Fruit fly (Drosophila melanogaster) whole organism, embryonic: ENCODE results near the gene CG31029.

Experiments used
- B-H1 ChIP-seq: fragments of 200-800 bp; sonication (Bioruptor generic); IDR thresholded peaks from 3 replicates; pipeline ENCODE4 v1.3.6; 2022; ENCODE audit warnings: missing biosample characterization, missing genetic modification characterization
- CG11247 ChIP-seq: fragments of 200-800 bp; sonication (Bioruptor generic); IDR thresholded peaks from 2 replicates; pipeline ENCODE4 v1.3.6; 2022; ENCODE audit warnings: missing biosample characterization, missing genetic modification characterization
- CG11560 ChIP-seq: fragments of 200-800 bp; sonication (Bioruptor generic); IDR thresholded peaks from 3 replicates; pipeline ENCODE4 v1.3.6; 2022; ENCODE audit warnings: missing biosample characterization, missing genetic modification characterization
- CG13894 ChIP-seq: fragments of 200-800 bp; sonication (Bioruptor generic); optimal IDR thresholded peaks from 3 replicates; lab custom pipeline; 2018; ENCODE audit warnings: missing biosample characterization, mild to moderate bottlenecking, missing genetic modification characterization, moderate library complexity
- CG14710 ChIP-seq: fragments of 200-800 bp; sonication (Bioruptor generic); optimal IDR thresholded peaks from 3 replicates; lab custom pipeline; 2019; ENCODE audit warnings: missing biosample characterization, mild to moderate bottlenecking, missing genetic modification characterization, moderate library complexity
- CG15601 ChIP-seq: fragments of 200-800 bp; sonication (Bioruptor generic); optimal IDR thresholded peaks from 3 replicates; lab custom pipeline; 2019; ENCODE audit warnings: missing biosample characterization, mild to moderate bottlenecking, missing genetic modification characterization, moderate library complexity
- CG17359 ChIP-seq: fragments of 200-800 bp; sonication (Bioruptor generic); optimal IDR thresholded peaks from 3 replicates; lab custom pipeline; 2018; ENCODE audit warnings: missing biosample characterization, mild to moderate bottlenecking, missing genetic modification characterization, moderate library complexity
- CG1832 ChIP-seq: fragments of 200-800 bp; sonication (Bioruptor generic); optimal IDR thresholded peaks from 2 replicates; lab custom pipeline; 2017; ENCODE audit warnings: missing biosample characterization, mild to moderate bottlenecking, missing genetic modification characterization, inconsistent platforms
- CG2875 ChIP-seq: fragments of 200-800 bp; sonication (Bioruptor generic); optimal IDR thresholded peaks from 2 replicates; lab custom pipeline; 2017; ENCODE audit warnings: missing biosample characterization, mild to moderate bottlenecking, missing genetic modification characterization, missing genetic modification reagents
- CG31224 ChIP-seq: fragments of 200-800 bp; sonication (Bioruptor generic); IDR thresholded peaks from 2 replicates; pipeline ENCODE4 v1.3.6; 2022; ENCODE audit warnings: missing biosample characterization, missing genetic modification characterization
- CG32532 ChIP-seq: fragments of 200-800 bp; sonication (Bioruptor generic); IDR thresholded peaks from 2 replicates; pipeline ENCODE4 v1.3.6; 2022; ENCODE audit warnings: missing biosample characterization, missing genetic modification characterization
- CG3726 ChIP-seq: fragments of 200-800 bp; sonication (Bioruptor generic); IDR thresholded peaks from 3 replicates; pipeline ENCODE4, ENCODE4 v1.3.6; 2022; ENCODE audit warnings: missing biosample characterization, missing genetic modification characterization
- CG3995 ChIP-seq: fragments of 200-800 bp; sonication (Bioruptor generic); optimal IDR thresholded peaks from 3 replicates; lab custom pipeline; 2016; ENCODE audit warnings: missing biosample characterization, missing genetic modification characterization
- CG4707 ChIP-seq: fragments of 200-800 bp; sonication (Bioruptor generic); optimal IDR thresholded peaks from 2 replicates; lab custom pipeline; 2018; ENCODE audit warnings: missing biosample characterization, mild to moderate bottlenecking, missing genetic modification characterization, moderate library complexity
- CG6791 ChIP-seq: fragments of 200-800 bp; sonication (Bioruptor generic); IDR thresholded peaks from 3 replicates; pipeline ENCODE4 v1.3.6; 2022; ENCODE audit warnings: missing biosample characterization, missing genetic modification characterization; ENCODE audit not compliant: partially characterized antibody
- CG7839 ChIP-seq: fragments of 200-800 bp; sonication (Bioruptor generic); optimal IDR thresholded peaks from 3 replicates; lab custom pipeline; 2018; ENCODE audit warnings: missing biosample characterization, mild to moderate bottlenecking, missing genetic modification characterization, moderate library complexity
- CG8765 ChIP-seq: fragments of 200-800 bp; sonication (Bioruptor generic); IDR thresholded peaks from 2 replicates; pipeline ENCODE4 v1.3.6; 2022; ENCODE audit warnings: missing biosample characterization, missing genetic modification characterization
- D19B ChIP-seq: fragments of 200-800 bp; sonication (Bioruptor generic); optimal IDR thresholded peaks from 2 replicates; lab custom pipeline; 2017; ENCODE audit warnings: missing biosample characterization, mild to moderate bottlenecking, missing genetic modification characterization
- Dref ChIP-seq: fragments of 200-800 bp; sonication (Bioruptor generic); IDR thresholded peaks from 2 replicates; pipeline ENCODE4 v1.3.6; 2022; ENCODE audit warnings: missing biosample characterization, missing genetic modification characterization
- Hand ChIP-seq: fragments of 200-800 bp; sonication (Bioruptor generic); optimal IDR thresholded peaks from 2 replicates; lab custom pipeline; 2017; ENCODE audit warnings: mild to moderate bottlenecking, missing biosample characterization, missing genetic modification reagents, missing genetic modification characterization
- Hsf ChIP-seq: fragments of 200-800 bp; sonication (Bioruptor generic); optimal IDR thresholded peaks from 3 replicates; lab custom pipeline; 2016; ENCODE audit warnings: missing biosample characterization, missing genetic modification characterization
- Lim3 ChIP-seq: fragments of 200-800 bp; sonication (Bioruptor generic); IDR thresholded peaks from 2 replicates; pipeline ENCODE4 v1.3.6; 2022; ENCODE audit warnings: missing biosample characterization, missing genetic modification characterization
- MBD-R2 ChIP-seq: fragments of 200-800 bp; sonication (Bioruptor generic); IDR thresholded peaks from 2 replicates; pipeline ENCODE4 v1.3.6; 2022; ENCODE audit warnings: missing biosample characterization, missing genetic modification characterization
- Med ChIP-seq: fragments of 200-800 bp; sonication (Bioruptor generic); peaks from one replicate; lab custom pipeline; 2016; ENCODE audit warnings: missing biosample characterization, missing genetic modification characterization, mild to moderate bottlenecking, inconsistent platforms, moderate library complexity
- NFAT ChIP-seq: fragments of 200-800 bp; sonication (Bioruptor generic); IDR thresholded peaks from 2 replicates; pipeline ENCODE4 v1.3.6; 2022; ENCODE audit warnings: missing biosample characterization, missing genetic modification characterization
- Optix ChIP-seq: fragments of 200-800 bp; sonication (Bioruptor generic); IDR thresholded peaks from 3 replicates; pipeline ENCODE4 v1.3.6; 2022; ENCODE audit warnings: missing biosample characterization, missing genetic modification characterization
- PHDP ChIP-seq: fragments of 200-800 bp; sonication (Bioruptor generic); optimal IDR thresholded peaks from 3 replicates; lab custom pipeline; 2018; ENCODE audit warnings: missing biosample characterization, mild to moderate bottlenecking, missing genetic modification characterization, moderate library complexity
- Six4 ChIP-seq: fragments of 200-800 bp; sonication (Bioruptor generic); optimal IDR thresholded peaks from 2 replicates; lab custom pipeline; 2016; ENCODE audit warnings: missing biosample characterization, missing genetic modification characterization
- Spps ChIP-seq: fragments of 200-800 bp; sonication (Bioruptor generic); optimal IDR thresholded peaks from 2 replicates; lab custom pipeline; 2018; ENCODE audit warnings: missing biosample characterization, mild to moderate bottlenecking, missing genetic modification characterization
- Vsx1 ChIP-seq: fragments of 200-800 bp; sonication (Bioruptor generic); optimal IDR thresholded peaks from 2 replicates; lab custom pipeline; 2017; ENCODE audit warnings: missing biosample characterization, mild to moderate bottlenecking, missing genetic modification characterization, missing genetic modification reagents
- bigmax ChIP-seq: fragments of 200-800 bp; sonication (Bioruptor generic); optimal IDR thresholded peaks from 2 replicates; lab custom pipeline; 2018; ENCODE audit warnings: missing biosample characterization, mild to moderate bottlenecking, missing genetic modification characterization
- chinmo ChIP-seq: fragments of 200-800 bp; sonication (Bioruptor generic); IDR thresholded peaks from 4 replicates; pipeline ENCODE4 v1.3.6; 2022; ENCODE audit warnings: missing biosample characterization, missing genetic modification characterization; ENCODE audit not compliant: partially characterized antibody
- dimm ChIP-seq: fragments of 200-800 bp; sonication (Bioruptor generic); IDR thresholded peaks from 2 replicates; pipeline ENCODE4 v1.3.6; 2022; ENCODE audit warnings: missing biosample characterization, missing genetic modification characterization
- dmrt99B ChIP-seq: fragments of 200-800 bp; sonication (Bioruptor generic); optimal IDR thresholded peaks from 2 replicates; lab custom pipeline; 2018; ENCODE audit warnings: missing biosample characterization, mild to moderate bottlenecking, missing genetic modification characterization, moderate library complexity
- gt ChIP-seq: fragments of 200-800 bp; sonication (Bioruptor generic); IDR thresholded peaks from 2 replicates; pipeline ENCODE4 v1.3.6; 2022; ENCODE audit warnings: missing biosample characterization, missing genetic modification characterization
- jing ChIP-seq: fragments of 200-800 bp; sonication (Bioruptor generic); optimal IDR thresholded peaks from 2 replicates; lab custom pipeline; 2018; ENCODE audit warnings: missing biosample characterization, mild to moderate bottlenecking, missing genetic modification characterization
- lilli ChIP-seq: fragments of 200-800 bp; sonication (Bioruptor generic); optimal IDR thresholded peaks from 3 replicates; lab custom pipeline; 2016; ENCODE audit warnings: missing biosample characterization, missing genetic modification characterization
- lmd ChIP-seq: fragments of 200-800 bp; sonication (Bioruptor generic); IDR thresholded peaks from 2 replicates; pipeline ENCODE4 v1.3.6; 2022; ENCODE audit warnings: missing biosample characterization, missing genetic modification characterization
- nerfin-1 ChIP-seq: fragments of 200-800 bp; sonication (Bioruptor generic); optimal IDR thresholded peaks from 3 replicates; lab custom pipeline; 2019; ENCODE audit warnings: missing biosample characterization, mild to moderate bottlenecking, missing genetic modification characterization, moderate library complexity
- nmo ChIP-seq: fragments of 200-800 bp; sonication (Bioruptor generic); optimal IDR thresholded peaks from 2 replicates; lab custom pipeline; 2018; ENCODE audit warnings: missing biosample characterization, mild to moderate bottlenecking, missing genetic modification characterization, moderate library complexity
- oc ChIP-seq: fragments of 200-800 bp; sonication (Bioruptor generic); optimal IDR thresholded peaks from 2 replicates; lab custom pipeline; 2018; ENCODE audit warnings: missing biosample characterization, mild to moderate bottlenecking, missing genetic modification characterization, moderate library complexity
- phol ChIP-seq: fragments of 200-800 bp; sonication (Bioruptor generic); optimal IDR thresholded peaks from 3 replicates; lab custom pipeline; 2018; ENCODE audit warnings: missing biosample characterization, mild to moderate bottlenecking, missing genetic modification characterization, moderate library complexity
- psq ChIP-seq: fragments of 200-800 bp; sonication (Bioruptor generic); optimal IDR thresholded peaks from 2 replicates; lab custom pipeline; 2017; ENCODE audit warnings: missing biosample characterization, missing genetic modification characterization
- ro ChIP-seq: fragments of 200-800 bp; sonication (Bioruptor generic); IDR thresholded peaks from 2 replicates; pipeline ENCODE4 v1.3.6; 2022; ENCODE audit warnings: missing biosample characterization, missing genetic modification characterization
- sim ChIP-seq: fragments of 200-800 bp; sonication (Bioruptor generic); IDR thresholded peaks from 2 replicates; pipeline ENCODE4 v1.3.6; 2022; ENCODE audit warnings: missing biosample characterization, missing genetic modification characterization
- tap ChIP-seq: fragments of 200-800 bp; optimal IDR thresholded peaks from 3 replicates; lab custom pipeline; 2019; ENCODE audit warnings: missing biosample characterization, mild to moderate bottlenecking, missing genetic modification characterization, moderate library complexity
- tin ChIP-seq: fragments of 200-800 bp; sonication (Bioruptor generic); optimal IDR thresholded peaks from 3 replicates; lab custom pipeline; 2016; ENCODE audit warnings: missing biosample characterization, missing genetic modification characterization
- zfh1 ChIP-seq: fragments of 200-800 bp; sonication (Bioruptor generic); IDR thresholded peaks from 3 replicates; pipeline ENCODE4 v1.3.6; 2022; ENCODE audit warnings: missing biosample characterization, missing genetic modification characterization

The CG31029 gene

dm6 chr3R:30170671-30171667, 38.8 kb upstream of the CG31029 start, which contains the start of gene Rsod (continued):
- peak; percentile 56 for TF ChIP-seq Optix
- TF ChIP-seq dimm (GFP tag; lab: Robert Waterston, UW) = peak; percentile 50
- TF ChIP-seq lilli = peak; percentile 32
- peak; percentile 64; the same call in 2 of the 3 replicates for TF ChIP-seq CG3726 (GFP tag; lab: Robert Waterston, UW)
- peak; percentile 47 for TF ChIP-seq Hsf
- peak; percentile 52 for TF ChIP-seq PHDP
- no peak for TF ChIP-seq CG3995 (GFP tag; lab: Kevin White, UChicago)
- peak; percentile 42; the same call in 1 of the 2 replicates for TF ChIP-seq ro (GFP tag; lab: Robert Waterston, UW)
- TF ChIP-seq CG8765 (GFP tag; lab: Robert Waterston, UW) = no peak
- TF ChIP-seq bigmax (GFP tag; lab: Kevin White, UChicago) = no peak
- peak; percentile 60 for TF ChIP-seq CG2875 (GFP tag; lab: Kevin White, UChicago)
- TF ChIP-seq Six4 = peak; percentile 23
- peak; percentile 68 for TF ChIP-seq Med (GFP tag; lab: Kevin White, UChicago)
- TF ChIP-seq CG7839 = peak; percentile 62
- TF ChIP-seq tap = peak; percentile 36
- peak; percentile 42 for TF ChIP-seq psq
- TF ChIP-seq Spps (tag; lab: Kevin White, UChicago) = peak; percentile 35
- TF ChIP-seq nmo (GFP tag; lab: Kevin White, UChicago) = peak; percentile 55
- TF ChIP-seq jing (GFP tag; lab: Kevin White, UChicago) = peak; percentile 15
- TF ChIP-seq CG15601 (tag; lab: Kevin White, UChicago) = peak; percentile 62
- peak; percentile 66 for TF ChIP-seq NFAT
- TF ChIP-seq zfh1 (GFP tag; lab: Robert Waterston, UW) = peak; percentile 83
- TF ChIP-seq sim = peak; percentile 41
- peak; percentile 75 for TF ChIP-seq lmd
- TF ChIP-seq Dref (GFP tag; lab: Robert Waterston, UW) = no peak
- no peak; the same call in 2 of the 3 replicates for TF ChIP-seq CG11560 (tag; lab: Robert Waterston, UW)
- TF ChIP-seq B-H1 = peak; percentile 63
- peak; percentile 56 for TF ChIP-seq phol (tag; lab: Kevin White, UChicago)
- TF ChIP-seq oc (tag; lab: Kevin White, UChicago) = peak; percentile 65
- peak; percentile 32; the same call in 1 of the 2 replicates for TF ChIP-seq MBD-R2 (GFP tag; lab: Robert Waterston, UW)
- TF ChIP-seq D19B = no peak
- TF ChIP-seq CG4707 (GFP tag; lab: Kevin White, UChicago) = no peak
- no peak for TF ChIP-seq Hand
- peak; percentile 87; the same call in 2 of the 4 replicates for TF ChIP-seq chinmo
- TF ChIP-seq CG13894 (tag; lab: Kevin White, UChicago) = no peak
- TF ChIP-seq dmrt99B = peak; percentile 73
- peak; percentile 66 for TF ChIP-seq gt (GFP tag; lab: Robert Waterston, UW)
- peak; percentile 44 for TF ChIP-seq CG11247 (GFP tag; lab: Robert Waterston, UW)
- TF ChIP-seq CG31224 (GFP tag; lab: Robert Waterston, UW) = peak; percentile 28; the same call in 1 of the 2 replicates
- TF ChIP-seq Lim3 (GFP tag; lab: Robert Waterston, UW) = peak; percentile 67
- peak; percentile 79 for TF ChIP-seq CG17359 (tag; lab: Kevin White, UChicago)
- peak; percentile 64 for TF ChIP-seq Vsx1 (GFP tag; lab: Kevin White, UChicago)
- TF ChIP-seq CG1832 = no peak
- peak; percentile 40 for TF ChIP-seq CG14710 (tag; lab: Kevin White, UChicago)
- peak; percentile 46 for TF ChIP-seq tin (GFP tag; lab: Kevin White, UChicago)
- peak; percentile 61; the same call in 1 of the 2 replicates for TF ChIP-seq CG32532
- no peak for TF ChIP-seq CG6791 (GFP tag; lab: Robert Waterston, UW)
- peak; percentile 9 for TF ChIP-seq nerfin-1 (tag; lab: Kevin White, UChicago)
